Worm (Caenorhabditis elegans) whole organism, late embryonic: ENCODE data around the gene stdh-1.

Experiments used
- dve-1 ChIP-seq: sonication (generic microtip); optimal IDR thresholded peaks from 2 replicates; lab custom pipeline; 2017; ENCODE audit warnings: antibody characterized with exemption, mild to moderate bottlenecking, missing genetic modification characterization, missing compliant biosample characterization
- elt-4 ChIP-seq: sonication (generic microtip); optimal IDR thresholded peaks from 2 replicates; lab custom pipeline; 2016; ENCODE audit warnings: missing genetic modification characterization, missing compliant biosample characterization
- fkh-10 ChIP-seq: fragments of 150-350 bp; optimal IDR thresholded peaks from 2 replicates; lab custom pipeline; 2014; ENCODE audit warnings: missing biosample characterization, missing genetic modification reagents, missing genetic modification characterization
- hlh-13 ChIP-seq: fragments of 200-800 bp; sonication (Bioruptor generic); optimal IDR thresholded peaks from 2 replicates; lab custom pipeline; 2018; ENCODE audit warnings: mild to moderate bottlenecking, missing genetic modification characterization, missing compliant biosample characterization
- madf-2 ChIP-seq: sonication (generic microtip); optimal IDR thresholded peaks from 2 replicates; lab custom pipeline; 2017; ENCODE audit warnings: missing genetic modification characterization, missing compliant biosample characterization
- nhr-11 ChIP-seq: fragments of 150-350 bp; optimal IDR thresholded peaks from 2 replicates; lab custom pipeline; 2014; ENCODE audit warnings: missing biosample characterization, missing genetic modification characterization
- pha-4 ChIP-seq: fragments of 150-350 bp; optimal IDR thresholded peaks from 2 replicates; lab custom pipeline; 2018; ENCODE audit warnings: missing biosample characterization, missing genetic modification reagents, missing genetic modification characterization

ce11 chrV:13902495-13902894, 3.8 kb upstream of the stdh-1 start, which contains the start of gene C06B3.1:
- TF ChIP-seq madf-2 (no peak), nhr-11 (tag; lab: Kevin White, UChicago) (no peak), elt-4 (tag; lab: Kevin White, UChicago) (no peak), fkh-10 (GFP tag; lab: Kevin White, UChicago) (no peak), dve-1 (tag; lab: Kevin White, UChicago) (no peak), hlh-13 (GFP tag; lab: Kevin White, UChicago) (no peak), pha-4 (tag; lab: Kevin White, UChicago) (no peak)
